Fruit fly (Drosophila melanogaster) Kc167 (cell line): Measurements from ENCODE around the gene Fit1.

Experiments used
- Myc ChIP-seq: fragments of >200 bp; optimal IDR thresholded peaks from 2 replicates; lab custom pipeline; 2017; ENCODE audit warnings: missing external identifiers
- Sin3A ChIP-seq: fragments of >200 bp; optimal IDR thresholded peaks from 2 replicates; lab custom pipeline; 2018; ENCODE audit warnings: missing external identifiers
- insv ChIP-seq: fragments of >200 bp; optimal IDR thresholded peaks from 3 replicates; lab custom pipeline; 2018; ENCODE audit warnings: missing external identifiers

dm6 chr3L:4096546-4096945, 6.8 kb upstream of the Fit1 start:
- TF ChIP-seq Sin3A (lab: Kevin White, UChicago) (no peak), insv (lab: Kevin White, UChicago) (no peak), Myc (lab: Kevin White, UChicago) (no peak)
